Worm (Caenorhabditis elegans) whole organism, L1 larva: ENCODE data around the gene F28C10.3.

Experiments used
- ama-1 ChIP-seq: fragments of 150-350 bp; optimal IDR thresholded peaks from 2 replicates; lab custom pipeline; 2014
- ceh-82 ChIP-seq, 3 experiments: fragments of 150-350 bp in 1 of 3; sonication (generic microtip) in 2 of 3; optimal IDR thresholded peaks; 2 replicates each; lab custom pipeline; 2014 to 2017; ENCODE audit warnings: missing biosample characterization in 3 of 3, missing genetic modification characterization in 3 of 3
- fkh-10 ChIP-seq: sonication (generic microtip); optimal IDR thresholded peaks from 2 replicates; lab custom pipeline; 2017; ENCODE audit warnings: missing biosample characterization, missing genetic modification reagents, missing genetic modification characterization
- fos-1 ChIP-seq: fragments of 150-350 bp; optimal IDR thresholded peaks from 2 replicates; lab custom pipeline; 2014; ENCODE audit warnings: missing biosample characterization, missing genetic modification characterization
- irx-1 ChIP-seq: sonication (generic microtip); optimal IDR thresholded peaks from 2 replicates; lab custom pipeline; 2016; ENCODE audit warnings: missing genetic modification characterization, missing compliant biosample characterization
- jun-1 ChIP-seq: fragments of 150-350 bp; optimal IDR thresholded peaks from 2 replicates; lab custom pipeline; 2014; ENCODE audit warnings: missing biosample characterization, missing genetic modification reagents, missing genetic modification characterization
- mdl-1 ChIP-seq, 2 experiments: fragments of 150-350 bp; optimal IDR thresholded peaks; 2 replicates each; lab custom pipeline; 2014 to 2017; ENCODE audit warnings: missing biosample characterization in 2 of 2, missing genetic modification characterization in 2 of 2, inconsistent platforms in 1 of 2
- nhr-11 ChIP-seq: fragments of 150-350 bp; optimal IDR thresholded peaks from 2 replicates; lab custom pipeline; 2014; ENCODE audit warnings: missing biosample characterization, missing genetic modification characterization
- nhr-237 ChIP-seq: fragments of 150-350 bp; optimal IDR thresholded peaks from 2 replicates; lab custom pipeline; 2014; ENCODE audit warnings: missing biosample characterization, missing genetic modification characterization
- nhr-84 ChIP-seq: sonication (generic microtip); optimal IDR thresholded peaks from 2 replicates; lab custom pipeline; 2017; ENCODE audit warnings: missing biosample characterization, missing genetic modification characterization
- pqm-1 ChIP-seq: sonication (generic microtip); optimal IDR thresholded peaks from 3 replicates; lab custom pipeline; 2017; ENCODE audit warnings: missing biosample characterization, missing genetic modification characterization
- snpc-4 ChIP-seq: fragments of 150-350 bp; optimal IDR thresholded peaks from 2 replicates; lab custom pipeline; 2014; ENCODE audit warnings: missing biosample characterization, missing genetic modification characterization
- unc-130 ChIP-seq: fragments of 150-350 bp; optimal IDR thresholded peaks from 2 replicates; lab custom pipeline; 2017; ENCODE audit warnings: missing biosample characterization, missing genetic modification characterization, inconsistent platforms

DNA sequence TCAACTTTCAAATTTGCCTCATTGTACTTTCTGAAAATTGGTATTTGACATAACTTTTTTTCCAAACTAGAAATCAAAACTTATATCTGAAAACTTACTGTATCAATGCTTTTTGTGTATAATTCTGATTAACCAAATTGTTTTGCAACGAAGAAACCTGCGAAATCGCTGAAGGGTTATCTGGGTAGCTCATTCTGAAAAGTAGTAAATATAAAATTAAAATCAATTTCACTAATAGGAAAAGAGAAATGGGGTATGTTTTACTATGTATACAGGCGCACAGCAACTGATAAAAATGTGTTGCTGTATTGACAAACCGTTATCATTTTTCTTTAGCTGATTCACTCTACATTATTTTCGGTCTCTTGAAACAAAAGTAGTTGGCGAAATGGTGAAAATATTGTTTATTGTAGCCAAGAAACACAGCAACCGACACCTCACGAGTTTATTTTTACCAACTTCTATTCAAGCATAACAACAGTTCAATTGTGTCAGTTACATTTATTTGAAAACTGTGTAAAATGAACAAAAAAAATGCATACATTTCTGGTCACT, 15.6 kb upstream of the F28C10.3 start, which contains the start of gene F57C12.2:
- TF ChIP-seq pqm-1 (tag; lab: Kevin White, UChicago) (no peak), ama-1 (lab: Kevin White, UChicago) (no peak), nhr-11 (tag; lab: Kevin White, UChicago) (no peak), irx-1 (tag; lab: Kevin White, UChicago) (no peak), fkh-10 (GFP tag; lab: Kevin White, UChicago) (no peak), nhr-237 (no peak), unc-130 (tag; lab: Kevin White, UChicago) (no peak), ceh-82 (tag; optimal IDR thresholded peaks at IDR 0.05; lab: Kevin White, UChicago) (no peak), jun-1 (no peak), snpc-4 (no peak), nhr-84 (tag; lab: Kevin White, UChicago) (no peak), fos-1 (tag; lab: Kevin White, UChicago) (no peak), mdl-1 (tag; optimal IDR thresholded peaks at IDR 0.05; lab: Kevin White, UChicago) (no peak)
